Worm (Caenorhabditis elegans): ENCODE data around the gene C49F5.13.
"Not testable (repeated sequence)": the region's sequence is repeated elsewhere in the genome, so short reads cannot be mapped to it uniquely, and the experiment has no call there.

DNA sequence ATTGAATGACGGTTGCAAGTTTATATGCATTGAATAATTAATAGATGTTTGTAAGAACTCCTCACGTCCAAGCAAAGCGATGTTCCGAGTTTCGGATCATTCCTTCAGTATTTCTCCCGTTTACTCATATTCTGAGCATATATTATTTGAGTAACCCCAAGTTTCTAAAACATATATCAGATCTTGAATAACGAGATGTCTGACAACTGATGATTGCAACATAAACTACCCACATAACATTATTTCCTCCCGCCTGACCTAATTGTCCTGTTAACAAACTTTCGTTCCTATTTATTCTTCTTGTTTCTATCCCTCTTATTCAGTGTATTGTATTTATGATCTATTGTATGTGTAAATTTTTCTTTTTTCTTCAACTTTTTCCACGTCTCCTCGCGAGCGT lies at the start of gene C49F5.13:
- not testable (repeated sequence) for TF ChIP-seq him-1, W03F9.2, dao-5 (tag; optimal IDR thresholded peaks at IDR 0.05)

Data from whole organism, L4/young adult.